Worm (Caenorhabditis elegans) whole organism, young adult: Measurements from ENCODE around the gene C26B2.2.

Source experiments
- snpc-1.1 ChIP-seq: sonication (generic microtip); optimal IDR thresholded peaks from 2 replicates; lab custom pipeline; 2017; ENCODE audit warnings: missing genetic modification characterization, mild to moderate bottlenecking, missing compliant biosample characterization, antibody characterized with exemption, moderate library complexity, missing genotype, missing genetic modification reagents; ENCODE audit not compliant: insufficient read depth
- zim-3 ChIP-seq: sonication (generic microtip); optimal IDR thresholded peaks from 2 replicates; lab custom pipeline; 2017; ENCODE audit warnings: mild to moderate bottlenecking, missing genetic modification characterization, moderate library complexity, missing compliant biosample characterization

DNA sequence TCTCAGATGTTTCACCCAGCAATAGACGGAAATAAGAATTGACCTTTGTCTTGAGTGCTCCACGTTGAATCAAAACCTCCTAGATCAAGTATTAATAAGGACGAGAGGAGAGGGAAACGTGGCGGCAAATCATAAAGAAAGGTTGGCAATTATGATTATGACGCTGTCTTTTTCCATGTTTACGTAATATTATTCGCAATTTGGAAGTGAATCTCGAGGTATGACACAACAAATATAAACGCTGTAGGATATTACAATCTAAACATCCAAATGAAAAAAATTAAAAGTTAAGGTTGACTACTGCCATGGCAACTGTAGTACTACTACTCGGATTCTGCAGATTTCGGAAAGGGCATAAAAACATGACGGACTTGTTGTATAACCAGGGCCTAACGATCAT, 15.8 kb downstream of the C26B2.2 start:
- TF ChIP-seq snpc-1.1 (tag; lab: Kevin White, UChicago) (no peak), zim-3 (tag; lab: Kevin White, UChicago) (no peak)
